Worm (Caenorhabditis elegans) whole organism, midembryonic: ENCODE results near the gene K01G5.8.

ENCODE experiments used
- T22C8.4 ChIP-seq: fragments of 200-800 bp; sonication (Bioruptor generic); IDR thresholded peaks from 2 replicates; pipeline ENCODE4 v1.3.6; 2022; ENCODE audit warnings: missing genetic modification characterization, missing compliant biosample characterization
- cog-1 ChIP-seq: sonication (generic microtip); optimal IDR thresholded peaks from 2 replicates; lab custom pipeline; 2016; ENCODE audit warnings: missing genetic modification characterization, missing compliant biosample characterization
- flt-1 ChIP-seq: fragments of 200-800 bp; sonication (Bioruptor generic); IDR thresholded peaks from 2 replicates; pipeline ENCODE4 v1.3.6; 2022; ENCODE audit warnings: missing genetic modification characterization, missing compliant biosample characterization
- klf-2 ChIP-seq: fragments of 200-800 bp; sonication (Bioruptor generic); conservative IDR thresholded peaks from 2 replicates; pipeline ENCODE4 v1.3.6; 2022; ENCODE audit warnings: missing genetic modification reagents, missing genetic modification characterization, missing compliant biosample characterization
- med-1 ChIP-seq: sonication (generic microtip); optimal IDR thresholded peaks from 2 replicates; lab custom pipeline; 2017; ENCODE audit warnings: missing genetic modification characterization, mild to moderate bottlenecking, missing compliant biosample characterization, antibody characterized with exemption, missing genetic modification reagents; ENCODE audit not compliant: insufficient read depth
- ref-1 ChIP-seq: fragments of 200-800 bp; sonication (Bioruptor generic); conservative IDR thresholded peaks from 2 replicates; pipeline ENCODE4 v1.3.6; 2022; ENCODE audit warnings: missing genetic modification reagents, missing genetic modification characterization, missing compliant biosample characterization
- tab-1 ChIP-seq: fragments of 200-800 bp; sonication (Bioruptor generic); IDR thresholded peaks from 2 replicates; pipeline ENCODE4 v1.3.6; 2022; ENCODE audit warnings: missing genetic modification characterization, missing compliant biosample characterization
- ztf-23 ChIP-seq: fragments of 200-800 bp; sonication (Bioruptor generic); IDR thresholded peaks from 2 replicates; pipeline ENCODE4 v1.3.6; 2022; ENCODE audit warnings: missing genetic modification reagents, missing genetic modification characterization, missing compliant biosample characterization
- ztf-29 ChIP-seq: fragments of 200-800 bp; sonication (Bioruptor generic); IDR thresholded peaks from 2 replicates; pipeline ENCODE4 v1.3.6; 2022; ENCODE audit warnings: missing genetic modification reagents, missing genetic modification characterization, missing compliant biosample characterization

Gene K01G5.8

ce11 chrIII:10709676-10710075 is 30.9 kb downstream of the K01G5.8 start:
- TF ChIP-seq tab-1 (no peak), ztf-23 (GFP tag; lab: Robert Waterston, UW) (no peak), T22C8.4 (no peak), ref-1 (GFP tag; lab: Robert Waterston, UW) (no peak), med-1 (no peak), cog-1 (tag; lab: Kevin White, UChicago) (no peak), ztf-29 (no peak), klf-2 (GFP tag; lab: Robert Waterston, UW) (no peak), flt-1 (GFP tag; lab: Robert Waterston, UW) (no peak)

- TF ChIP-seq ztf-29: no peak
- TF ChIP-seq flt-1 (GFP tag; lab: Robert Waterston, UW): no peak
- no peak for TF ChIP-seq ref-1 (GFP tag; lab: Robert Waterston, UW)
- no peak for TF ChIP-seq cog-1 (tag; lab: Kevin White, UChicago)
- TF ChIP-seq med-1: no peak
- no peak for TF ChIP-seq klf-2 (GFP tag; lab: Robert Waterston, UW)
- no peak for TF ChIP-seq ztf-23 (GFP tag; lab: Robert Waterston, UW)
- no peak for TF ChIP-seq tab-1
- no peak for TF ChIP-seq T22C8.4
Observed at ce11 chrIII:10708484-10708883, 32.1 kb downstream of the K01G5.8 start.

ce11 chrIII:10707461-10707860 is 33.1 kb downstream of the K01G5.8 start, which contains the start of gene mrpl-12:
TSS of gene mrpl-12 (plus strand) at chrIII:10707761.
- TF ChIP-seq flt-1 (GFP tag; lab: Robert Waterston, UW): no peak
- no peak for TF ChIP-seq ref-1 (GFP tag; lab: Robert Waterston, UW)
- no peak for TF ChIP-seq cog-1 (tag; lab: Kevin White, UChicago)
- no peak for TF ChIP-seq T22C8.4
- TF ChIP-seq ztf-23 (GFP tag; lab: Robert Waterston, UW): no peak
- TF ChIP-seq tab-1: no peak
- TF ChIP-seq klf-2 (GFP tag; lab: Robert Waterston, UW): no peak
- no peak for TF ChIP-seq med-1
- TF ChIP-seq ztf-29: no peak

ce11 chrIII:10706972-10707438 is 33.6 kb downstream of the K01G5.8 start, which contains the start of the genes Y39A1A.21 and Y39A1A.22:
TSS of gene Y39A1A.21 (minus strand) at chrIII:10707022.
TSS of gene Y39A1A.22 (minus strand) at chrIII:10707028.
- TF ChIP-seq T22C8.4 (peak; percentile 47; the same call in 1 of the 2 replicates), flt-1 (GFP tag; lab: Robert Waterston, UW) (peak; percentile 79; the same call in 1 of the 2 replicates), med-1 (peak; percentile 55), klf-2 (GFP tag; lab: Robert Waterston, UW) (no peak), cog-1 (tag; lab: Kevin White, UChicago) (no peak), tab-1 (0 out of 2 replicates have a peak, but pooled peaks have one; percentile 21), ztf-23 (GFP tag; lab: Robert Waterston, UW) (peak; percentile 91), ref-1 (GFP tag; lab: Robert Waterston, UW) (no peak), ztf-29 (0 out of 2 replicates have a peak, but pooled peaks have one; percentile 15)

- no peak for TF ChIP-seq klf-2 (GFP tag; lab: Robert Waterston, UW)
- TF ChIP-seq tab-1: 0 out of 2 replicates have a peak, but pooled peaks have one; percentile 43
Observed at ce11 chrIII:10706481-10706880, 34.1 kb downstream of the K01G5.8 start.

ce11 chrIII:10704499-10704898 is 36.1 kb downstream of the K01G5.8 start:
- TF ChIP-seq med-1 (no peak), cog-1 (tag; lab: Kevin White, UChicago) (no peak), ztf-29 (no peak), flt-1 (GFP tag; lab: Robert Waterston, UW) (no peak), T22C8.4 (no peak), ztf-23 (GFP tag; lab: Robert Waterston, UW) (no peak), klf-2 (GFP tag; lab: Robert Waterston, UW) (no peak), ref-1 (GFP tag; lab: Robert Waterston, UW) (no peak), tab-1 (no peak)

ce11 chrIII:10703833-10704232 is 36.7 kb downstream of the K01G5.8 start:
- TF ChIP-seq klf-2 (GFP tag; lab: Robert Waterston, UW): no peak
- TF ChIP-seq ztf-29: no peak

ce11 chrIII:10702805-10703204 is 37.8 kb downstream of the K01G5.8 start:
- TF ChIP-seq cog-1 (tag; lab: Kevin White, UChicago) (no peak), med-1 (no peak), klf-2 (GFP tag; lab: Robert Waterston, UW) (no peak), ztf-29 (no peak), T22C8.4 (no peak), ztf-23 (GFP tag; lab: Robert Waterston, UW) (no peak), flt-1 (GFP tag; lab: Robert Waterston, UW) (no peak), ref-1 (GFP tag; lab: Robert Waterston, UW) (no peak), tab-1 (no peak)

ce11 chrIII:10700460-10700859 is 40.1 kb downstream of the K01G5.8 start, which contains the start of gene Y39A1A.20:
TSS of gene Y39A1A.20 (minus strand) at chrIII:10700560.
- TF ChIP-seq ref-1 (GFP tag; lab: Robert Waterston, UW): no peak
- TF ChIP-seq cog-1 (tag; lab: Kevin White, UChicago): no peak
- no peak for TF ChIP-seq med-1
- TF ChIP-seq tab-1: no peak
- no peak for TF ChIP-seq ztf-23 (GFP tag; lab: Robert Waterston, UW)
- no peak for TF ChIP-seq ztf-29
- no peak for TF ChIP-seq flt-1 (GFP tag; lab: Robert Waterston, UW)
- no peak for TF ChIP-seq T22C8.4
- TF ChIP-seq klf-2 (GFP tag; lab: Robert Waterston, UW): no peak

- no peak for TF ChIP-seq ref-1 (GFP tag; lab: Robert Waterston, UW)
- no peak for TF ChIP-seq klf-2 (GFP tag; lab: Robert Waterston, UW)
- no peak for TF ChIP-seq cog-1 (tag; lab: Kevin White, UChicago)
- TF ChIP-seq med-1: no peak
- TF ChIP-seq tab-1: no peak
- TF ChIP-seq ztf-29: no peak
Observed at ce11 chrIII:10694294-10694693, 46.3 kb downstream of the K01G5.8 start, which contains the start of the genes Y39A1A.18 and fmo-3. TSS of gene Y39A1A.18 (minus strand) at chrIII:10694485. TSS of gene fmo-3 (plus strand) at chrIII:10694681.
